Fruit fly (Drosophila melanogaster) whole organism, embryonic: ENCODE measurements around the gene Lasp.
A peak's percentile ranks its signal among the peaks of the same experiment; 100 is the strongest.

Source experiments
- B-H1 ChIP-seq: fragments of 200-800 bp; sonication (Bioruptor generic); IDR thresholded peaks from 3 replicates; pipeline ENCODE4 v1.3.6; 2022; ENCODE audit warnings: missing biosample characterization, missing genetic modification characterization
- CG16779 ChIP-seq: fragments of 200-800 bp; sonication (Bioruptor generic); IDR thresholded peaks from 2 replicates; pipeline ENCODE4 v1.3.6; 2022; ENCODE audit warnings: missing biosample characterization, missing genetic modification characterization
- CG17568 ChIP-seq: fragments of 200-800 bp; sonication (Bioruptor generic); optimal IDR thresholded peaks from 2 replicates; lab custom pipeline; 2018; ENCODE audit warnings: missing biosample characterization, mild to moderate bottlenecking, missing genetic modification characterization, moderate library complexity
- CG17802 ChIP-seq: fragments of 200-800 bp; sonication (Bioruptor generic); optimal IDR thresholded peaks from 2 replicates; lab custom pipeline; 2018; ENCODE audit warnings: missing biosample characterization, mild to moderate bottlenecking, missing genetic modification characterization, moderate library complexity
- CG18011 ChIP-seq: fragments of 200-800 bp; sonication (Bioruptor generic); optimal IDR thresholded peaks from 2 replicates; lab custom pipeline; 2017; ENCODE audit warnings: missing biosample characterization, missing genetic modification characterization, mild to moderate bottlenecking, moderate library complexity, missing genotype
- CG31441 ChIP-seq: fragments of 200-800 bp; sonication (Bioruptor generic); IDR thresholded peaks from 2 replicates; pipeline ENCODE4 v1.3.6; 2022; ENCODE audit warnings: missing biosample characterization, missing genetic modification characterization
- CG32772 ChIP-seq: fragments of 200-800 bp; sonication (Bioruptor generic); IDR thresholded peaks from 2 replicates; pipeline ENCODE4 v1.3.6; 2022; ENCODE audit warnings: missing biosample characterization, missing genetic modification characterization
- CG3281 ChIP-seq: fragments of 200-800 bp; sonication (Bioruptor generic); optimal IDR thresholded peaks from 3 replicates; lab custom pipeline; 2017; ENCODE audit warnings: missing biosample characterization, mild to moderate bottlenecking, missing genetic modification characterization
- CG3407 ChIP-seq: fragments of 200-800 bp; sonication (Bioruptor generic); optimal IDR thresholded peaks from 2 replicates; lab custom pipeline; 2018; ENCODE audit warnings: missing biosample characterization, mild to moderate bottlenecking, missing genetic modification characterization
- CG34422 ChIP-seq: fragments of 200-800 bp; sonication (Bioruptor generic); IDR thresholded peaks from 3 replicates; pipeline ENCODE4 v1.3.6; 2022; ENCODE audit warnings: missing biosample characterization, missing genetic modification characterization
- CG3847 ChIP-seq: fragments of 200-800 bp; sonication (Bioruptor generic); IDR thresholded peaks from 2 replicates; pipeline ENCODE4 v1.3.6; 2022; ENCODE audit warnings: missing biosample characterization, missing genetic modification characterization
- CG42726 ChIP-seq: fragments of 200-800 bp; sonication (Bioruptor generic); IDR thresholded peaks from 2 replicates; pipeline ENCODE4 v1.3.6; 2022; ENCODE audit warnings: missing biosample characterization, missing genetic modification characterization; ENCODE audit not compliant: partially characterized antibody
- CG4617 ChIP-seq: fragments of 200-800 bp; sonication (Bioruptor generic); optimal IDR thresholded peaks from 3 replicates; lab custom pipeline; 2016; ENCODE audit warnings: missing biosample characterization, missing genetic modification characterization, borderline replicate concordance
- CG4707 ChIP-seq: fragments of 200-800 bp; sonication (Bioruptor generic); optimal IDR thresholded peaks from 2 replicates; lab custom pipeline; 2018; ENCODE audit warnings: missing biosample characterization, mild to moderate bottlenecking, missing genetic modification characterization, moderate library complexity
- CG7372 ChIP-seq: fragments of 200-800 bp; sonication (Bioruptor generic); IDR thresholded peaks from 2 replicates; pipeline ENCODE4 v1.3.6; 2022; ENCODE audit warnings: missing biosample characterization, missing genetic modification characterization
- CG8290 ChIP-seq, 3 experiments: fragments of 200-800 bp; sonication (Bioruptor generic); optimal IDR thresholded peaks; 2 replicates each; lab custom pipeline; 2016 to 2019; ENCODE audit warnings: missing biosample characterization in 3 of 3, missing genetic modification characterization in 3 of 3, mild to moderate bottlenecking in 2 of 3, moderate library complexity in 1 of 3
- Doc3 ChIP-seq: fragments of 200-800 bp; sonication (Bioruptor generic); IDR thresholded peaks from 3 replicates; pipeline ENCODE4 v1.3.6; 2022; ENCODE audit warnings: missing biosample characterization, missing genetic modification characterization; ENCODE audit not compliant: partially characterized antibody
- Dref ChIP-seq: fragments of 200-800 bp; sonication (Bioruptor generic); IDR thresholded peaks from 2 replicates; pipeline ENCODE4 v1.3.6; 2022; ENCODE audit warnings: missing biosample characterization, missing genetic modification characterization
- HLH3B ChIP-seq: fragments of 200-800 bp; sonication (Bioruptor generic); IDR thresholded peaks from 2 replicates; pipeline ENCODE4 v1.3.6; 2022; ENCODE audit warnings: missing biosample characterization, missing genetic modification characterization
- Hr78 ChIP-seq, 2 experiments: fragments of 200-800 bp in 1 of 2; fragments of >200 bp in 1 of 2; sonication (Bioruptor generic) in 1 of 2; optimal IDR thresholded peaks; 2 replicates each; lab custom pipeline; 2017 to 2019; ENCODE audit warnings: missing biosample characterization in 2 of 2, missing genetic modification characterization in 2 of 2, mild to moderate bottlenecking in 1 of 2, moderate library complexity in 1 of 2
- Meics ChIP-seq: fragments of 200-800 bp; sonication (Bioruptor generic); optimal IDR thresholded peaks from 2 replicates; lab custom pipeline; 2017; ENCODE audit warnings: missing biosample characterization, mild to moderate bottlenecking, missing genetic modification characterization
- NC2α ChIP-seq: fragments of 200-800 bp; sonication (Bioruptor generic); optimal IDR thresholded peaks from 2 replicates; lab custom pipeline; 2016; ENCODE audit warnings: missing biosample characterization, missing genetic modification characterization
- Optix ChIP-seq: fragments of 200-800 bp; sonication (Bioruptor generic); IDR thresholded peaks from 3 replicates; pipeline ENCODE4 v1.3.6; 2022; ENCODE audit warnings: missing biosample characterization, missing genetic modification characterization
- Rfx ChIP-seq: fragments of 200-800 bp; sonication (Bioruptor generic); IDR thresholded peaks from 2 replicates; pipeline ENCODE4 v1.3.6; 2022; ENCODE audit warnings: missing biosample characterization, missing genetic modification characterization
- Sin3A ChIP-seq: fragments of >200 bp; optimal IDR thresholded peaks from 2 replicates; lab custom pipeline; 2018
- Spps ChIP-seq: fragments of 200-800 bp; sonication (Bioruptor generic); optimal IDR thresholded peaks from 2 replicates; lab custom pipeline; 2018; ENCODE audit warnings: missing biosample characterization, mild to moderate bottlenecking, missing genetic modification characterization
- abd-A ChIP-seq: fragments of 200-800 bp; sonication (Bioruptor generic); optimal IDR thresholded peaks from 3 replicates; lab custom pipeline; 2019; ENCODE audit warnings: missing biosample characterization, mild to moderate bottlenecking, missing genetic modification characterization, moderate library complexity
- ap ChIP-seq: fragments of 200-800 bp; sonication (Bioruptor generic); IDR thresholded peaks from 2 replicates; pipeline ENCODE4 v1.3.6; 2022; ENCODE audit warnings: missing biosample characterization, missing genetic modification characterization
- br ChIP-seq: fragments of >200 bp; optimal IDR thresholded peaks from 2 replicates; lab custom pipeline; 2017
- btn ChIP-seq: fragments of 200-800 bp; sonication (Bioruptor generic); optimal IDR thresholded peaks from 2 replicates; lab custom pipeline; 2016; ENCODE audit warnings: missing biosample characterization, missing genetic modification characterization
- cad ChIP-seq: fragments of >200 bp; optimal IDR thresholded peaks from 2 replicates; lab custom pipeline; 2017; ENCODE audit warnings: missing biosample characterization, missing genetic modification characterization
- cas ChIP-seq: fragments of 200-800 bp; sonication (Bioruptor generic); IDR thresholded peaks from 2 replicates; pipeline ENCODE4 v1.3.6; 2022; ENCODE audit warnings: missing biosample characterization, missing genetic modification characterization
- cg ChIP-seq: fragments of 200-800 bp; sonication (Bioruptor generic); optimal IDR thresholded peaks from 3 replicates; lab custom pipeline; 2019; ENCODE audit warnings: missing biosample characterization, mild to moderate bottlenecking, missing genetic modification characterization, moderate library complexity
- cwo ChIP-seq: fragments of 200-800 bp; sonication (Bioruptor generic); optimal IDR thresholded peaks from 3 replicates; lab custom pipeline; 2017; ENCODE audit warnings: missing biosample characterization, missing genetic modification characterization, mild to moderate bottlenecking, moderate library complexity, missing genetic modification reagents
- dati ChIP-seq: fragments of 200-800 bp; sonication (Bioruptor generic); IDR thresholded peaks from 2 replicates; pipeline ENCODE4 v1.3.6; 2022; ENCODE audit warnings: missing biosample characterization, missing genetic modification characterization
- dm ChIP-seq: fragments of 200-800 bp; sonication (Bioruptor generic); optimal IDR thresholded peaks from 3 replicates; lab custom pipeline; 2016; ENCODE audit warnings: missing biosample characterization, missing genetic modification characterization
- dmrt99B ChIP-seq: fragments of 200-800 bp; sonication (Bioruptor generic); optimal IDR thresholded peaks from 2 replicates; lab custom pipeline; 2018; ENCODE audit warnings: missing biosample characterization, mild to moderate bottlenecking, missing genetic modification characterization, moderate library complexity
- grn ChIP-seq: fragments of 200-800 bp; sonication (Bioruptor generic); optimal IDR thresholded peaks from 3 replicates; lab custom pipeline; 2017; ENCODE audit warnings: missing biosample characterization, missing genetic modification characterization
- gsb ChIP-seq: fragments of 200-800 bp; sonication (Bioruptor generic); IDR thresholded peaks from 2 replicates; pipeline ENCODE4 v1.3.6; 2022; ENCODE audit warnings: missing biosample characterization, missing genetic modification characterization
- ham ChIP-seq: fragments of 200-800 bp; sonication (Bioruptor generic); IDR thresholded peaks from 2 replicates; pipeline ENCODE4 v1.3.6; 2022; ENCODE audit warnings: missing biosample characterization, missing genetic modification characterization
- jing ChIP-seq: fragments of 200-800 bp; sonication (Bioruptor generic); optimal IDR thresholded peaks from 2 replicates; lab custom pipeline; 2018; ENCODE audit warnings: missing biosample characterization, mild to moderate bottlenecking, missing genetic modification characterization
- kni ChIP-seq: fragments of 200-800 bp; sonication (Bioruptor generic); optimal IDR thresholded peaks from 3 replicates; lab custom pipeline; 2017; ENCODE audit warnings: mild to moderate bottlenecking, missing biosample characterization, missing genetic modification reagents, missing genetic modification characterization
- otp ChIP-seq: fragments of 200-800 bp; sonication (Bioruptor generic); IDR thresholded peaks from 3 replicates; pipeline ENCODE4, ENCODE4 v1.3.6; 2022; ENCODE audit warnings: missing biosample characterization, missing genetic modification characterization
- pum ChIP-seq: fragments of 200-800 bp; sonication (Bioruptor generic); optimal IDR thresholded peaks from 2 replicates; lab custom pipeline; 2016; ENCODE audit warnings: missing biosample characterization, missing genetic modification characterization
- ranshi ChIP-seq: fragments of 200-800 bp; sonication (Bioruptor generic); IDR thresholded peaks from 2 replicates; pipeline ENCODE4 v1.3.6; 2022; ENCODE audit warnings: missing biosample characterization, missing genetic modification characterization
- repo ChIP-seq: fragments of 200-800 bp; sonication (Bioruptor generic); optimal IDR thresholded peaks from 2 replicates; lab custom pipeline; 2016; ENCODE audit warnings: missing biosample characterization, missing genetic modification characterization
- schlank ChIP-seq: fragments of 200-800 bp; sonication (Bioruptor generic); optimal IDR thresholded peaks from 2 replicates; lab custom pipeline; 2018; ENCODE audit warnings: missing biosample characterization, mild to moderate bottlenecking, missing genetic modification characterization
- scrt ChIP-seq: fragments of 200-800 bp; sonication (Bioruptor generic); optimal IDR thresholded peaks from 2 replicates; lab custom pipeline; 2018; ENCODE audit warnings: missing biosample characterization, mild to moderate bottlenecking, missing genetic modification characterization, moderate library complexity
- sd ChIP-seq: fragments of 200-800 bp; sonication (Bioruptor generic); optimal IDR thresholded peaks from 3 replicates; lab custom pipeline; 2018; ENCODE audit warnings: missing biosample characterization, mild to moderate bottlenecking, missing genetic modification characterization, moderate library complexity
- slbo ChIP-seq: fragments of 200-800 bp; sonication (Bioruptor generic); IDR thresholded peaks from 2 replicates; pipeline ENCODE4 v1.3.6; 2022; ENCODE audit warnings: missing biosample characterization, missing genetic modification characterization
- sug ChIP-seq: fragments of 200-800 bp; optimal IDR thresholded peaks from 2 replicates; lab custom pipeline; 2019; ENCODE audit warnings: missing biosample characterization, mild to moderate bottlenecking, missing genetic modification characterization, moderate library complexity
- unpg ChIP-seq: fragments of 200-800 bp; sonication (Bioruptor generic); optimal IDR thresholded peaks from 3 replicates; lab custom pipeline; 2018; ENCODE audit warnings: missing biosample characterization, mild to moderate bottlenecking, missing genetic modification characterization, moderate library complexity
- vnd ChIP-seq: fragments of 200-800 bp; sonication (Bioruptor generic); IDR thresholded peaks from 3 replicates; pipeline ENCODE4 v1.3.6; 2022; ENCODE audit warnings: missing biosample characterization, missing genetic modification characterization; ENCODE audit not compliant: partially characterized antibody

Lasp gene

dm6 chr3L:16693844-16694243 lies 17.6 kb downstream of the Lasp start (continued):
- TF ChIP-seq gsb (GFP tag; lab: Robert Waterston, UW) (no peak), CG18011 (GFP tag; lab: Kevin White, UChicago) (no peak), ranshi (no peak), sd (peak; percentile 99), sug (tag; lab: Kevin White, UChicago) (peak; percentile 99), CG3407 (no peak), Dref (GFP tag; lab: Robert Waterston, UW) (no peak), Doc3 (GFP tag; lab: Robert Waterston, UW) (no peak), dati (GFP tag; lab: Robert Waterston, UW) (no peak), cwo (GFP tag; lab: Kevin White, UChicago) (peak; percentile 22), CG4617 (no peak), Sin3A (lab: Kevin White, UChicago) (no peak), CG17802 (tag; lab: Kevin White, UChicago) (no peak), otp (GFP tag; lab: Robert Waterston, UW) (no peak), btn (GFP tag; lab: Kevin White, UChicago) (no peak), ham (GFP tag; lab: Robert Waterston, UW) (peak; percentile 75; the same call in 1 of the 2 replicates), grn (GFP tag; lab: Kevin White, UChicago) (peak; percentile 96), CG8290 (GFP tag; optimal IDR thresholded peaks at IDR 0.05; lab: Kevin White, UChicago) (no peak), CG8290 (tag; optimal IDR thresholded peaks at IDR 0.05; lab: Kevin White, UChicago) (peak in 1 of 2 experiments; percentile 42), CG16779 (GFP tag; lab: Robert Waterston, UW) (no peak), br (lab: Kevin White, UChicago) (no peak), HLH3B (no peak), dmrt99B (tag; lab: Kevin White, UChicago) (no peak), repo (no peak), B-H1 (GFP tag; lab: Robert Waterston, UW) (no peak), pum (no peak), vnd (peak; percentile 39; the same call in 1 of the 3 replicates), CG3847 (GFP tag; lab: Robert Waterston, UW) (no peak)

- TF ChIP-seq dm (GFP tag; lab: Kevin White, UChicago) (no peak), Rfx (GFP tag; lab: Robert Waterston, UW) (no peak), jing (GFP tag; lab: Kevin White, UChicago) (no peak), ap (GFP tag; lab: Robert Waterston, UW) (no peak), CG3281 (no peak), CG34422 (GFP tag; lab: Robert Waterston, UW) (no peak), unpg (GFP tag; lab: Kevin White, UChicago) (no peak), slbo (GFP tag; lab: Robert Waterston, UW) (no peak), schlank (tag; lab: Kevin White, UChicago) (no peak), cad (GFP tag; lab: Kevin White, UChicago) (no peak), CG17568 (GFP tag; lab: Kevin White, UChicago) (no peak), Spps (tag; lab: Kevin White, UChicago) (no peak), CG31441 (GFP tag; lab: Robert Waterston, UW) (no peak), scrt (GFP tag; lab: Kevin White, UChicago) (no peak), NC2α (GFP tag; lab: Kevin White, UChicago) (no peak), CG42726 (GFP tag; lab: Robert Waterston, UW) (no peak), CG4707 (GFP tag; lab: Kevin White, UChicago) (no peak), cg (GFP tag; lab: Kevin White, UChicago) (peak; percentile 60), CG7372 (GFP tag; lab: Robert Waterston, UW) (no peak), kni (GFP tag; lab: Kevin White, UChicago) (peak; percentile 6), Meics (GFP tag; lab: Kevin White, UChicago) (no peak), abd-A (tag; lab: Kevin White, UChicago) (peak; percentile 7), Optix (GFP tag; lab: Robert Waterston, UW) (no peak), cas (no peak), Hr78 (GFP tag; optimal IDR thresholded peaks at IDR 0.05; lab: Kevin White, UChicago) (peak in 1 of 2 experiments; percentile 33), CG32772 (GFP tag; lab: Robert Waterston, UW) (no peak)
Observed at dm6 chr3L:16690055-16690454, 21.4 kb downstream of the Lasp start.
